Worm (Caenorhabditis elegans) whole organism, young adult: ENCODE results near the gene col-108.

Experiments used
- B0261.1 ChIP-seq: sonication (generic microtip); optimal IDR thresholded peaks from 2 replicates; lab custom pipeline; 2016; ENCODE audit warnings: mild to moderate bottlenecking, missing genetic modification characterization, moderate library complexity, missing compliant biosample characterization
- B0336.3 ChIP-seq: fragments of 200-800 bp; sonication (Bioruptor generic); IDR thresholded peaks from 2 replicates; pipeline ENCODE4 v1.3.6; 2022; ENCODE audit warnings: missing genetic modification characterization, missing compliant biosample characterization
- C17E4.6 ChIP-seq: fragments of 200-800 bp; sonication (Bioruptor generic); IDR thresholded peaks from 2 replicates; pipeline ENCODE4 v1.3.6; 2022; ENCODE audit warnings: missing genetic modification reagents, missing genetic modification characterization, missing compliant biosample characterization
- D2030.7 ChIP-seq: fragments of 200-800 bp; sonication (Bioruptor generic); IDR thresholded peaks from 2 replicates; pipeline ENCODE4 v1.3.6; 2022; ENCODE audit warnings: missing genetic modification reagents, missing genetic modification characterization, missing compliant biosample characterization
- F22D6.2 ChIP-seq: sonication (generic microtip); optimal IDR thresholded peaks from 2 replicates; lab custom pipeline; 2016; ENCODE audit warnings: mild to moderate bottlenecking, missing genetic modification characterization, missing compliant biosample characterization
- F39B2.1 ChIP-seq: fragments of 200-800 bp; sonication (Bioruptor generic); IDR thresholded peaks from 2 replicates; pipeline ENCODE4 v1.3.6; 2022; ENCODE audit warnings: missing genetic modification reagents, missing genetic modification characterization, missing compliant biosample characterization
- F57A8.1 ChIP-seq: fragments of 200-800 bp; sonication (Bioruptor generic); optimal IDR thresholded peaks from 2 replicates; lab custom pipeline; 2018; ENCODE audit warnings: mild to moderate bottlenecking, missing genetic modification characterization, moderate library complexity, missing compliant biosample characterization
- Y95B8A.8 ChIP-seq: fragments of 200-800 bp; sonication (Bioruptor generic); IDR thresholded peaks from 2 replicates; pipeline ENCODE4 v1.3.6; 2022; ENCODE audit warnings: missing genetic modification reagents, missing genetic modification characterization, missing compliant biosample characterization
- aptf-2 ChIP-seq: fragments of 200-800 bp; sonication (Bioruptor generic); conservative IDR thresholded peaks from 2 replicates; pipeline ENCODE4 v1.3.6; 2022; ENCODE audit warnings: missing genetic modification reagents, missing genetic modification characterization, missing compliant biosample characterization
- athp-1 ChIP-seq: sonication (generic microtip); optimal IDR thresholded peaks from 2 replicates; lab custom pipeline; 2017; ENCODE audit warnings: mild to moderate bottlenecking, missing genetic modification characterization, missing compliant biosample characterization
- attf-5 ChIP-seq: fragments of 200-800 bp; sonication (Bioruptor generic); optimal IDR thresholded peaks from 2 replicates; lab custom pipeline; 2018; ENCODE audit warnings: mild to moderate bottlenecking, missing genetic modification characterization, missing compliant biosample characterization
- bed-1 ChIP-seq: fragments of 200-800 bp; sonication (Bioruptor generic); IDR thresholded peaks from 2 replicates; pipeline ENCODE4 v1.3.6; 2022; ENCODE audit warnings: missing genetic modification reagents, missing genetic modification characterization, missing compliant biosample characterization
- ceh-27 ChIP-seq: fragments of 200-800 bp; sonication (Bioruptor generic); optimal IDR thresholded peaks from 2 replicates; lab custom pipeline; 2018; ENCODE audit warnings: mild to moderate bottlenecking, missing genetic modification characterization, moderate library complexity, missing compliant biosample characterization
- ceh-58 ChIP-seq: fragments of 200-800 bp; sonication (Bioruptor generic); IDR thresholded peaks from 2 replicates; pipeline ENCODE4 v1.3.6; 2022; ENCODE audit warnings: missing genetic modification characterization, missing compliant biosample characterization
- ceh-79 ChIP-seq: sonication (generic microtip); optimal IDR thresholded peaks from 2 replicates; lab custom pipeline; 2017; ENCODE audit warnings: mild to moderate bottlenecking, missing genetic modification characterization, missing compliant biosample characterization
- ceh-91 ChIP-seq: fragments of 200-800 bp; sonication (Bioruptor generic); IDR thresholded peaks from 2 replicates; pipeline ENCODE4 v1.3.6; 2022; ENCODE audit warnings: missing genetic modification reagents, missing genetic modification characterization, missing compliant biosample characterization
- dpff-1 ChIP-seq: sonication (generic microtip); optimal IDR thresholded peaks from 2 replicates; lab custom pipeline; 2017; ENCODE audit warnings: mild to moderate bottlenecking, missing genetic modification characterization, missing compliant biosample characterization
- dpl-1 ChIP-seq: fragments of 150-350 bp; optimal IDR thresholded peaks from 2 replicates; lab custom pipeline; 2014; ENCODE audit warnings: missing biosample characterization, missing genetic modification reagents, missing genetic modification characterization
- efl-1 ChIP-seq: fragments of 150-350 bp; optimal IDR thresholded peaks from 2 replicates; lab custom pipeline; 2014; ENCODE audit warnings: missing biosample characterization, missing genetic modification reagents, missing genetic modification characterization
- egl-44 ChIP-seq: fragments of 200-800 bp; sonication (Bioruptor generic); IDR thresholded peaks from 2 replicates; pipeline ENCODE4 v1.3.6; 2022; ENCODE audit warnings: missing genetic modification reagents, missing genetic modification characterization, missing compliant biosample characterization
- egrh-3 ChIP-seq: fragments of 200-800 bp; sonication (Bioruptor generic); IDR thresholded peaks from 2 replicates; pipeline ENCODE4 v1.3.6; 2022; ENCODE audit warnings: missing genetic modification reagents, missing genetic modification characterization, missing compliant biosample characterization
- ekl-4 ChIP-seq: fragments of 200-800 bp; sonication (Bioruptor generic); IDR thresholded peaks from 2 replicates; pipeline ENCODE4 v1.3.6; 2022; ENCODE audit warnings: missing genetic modification reagents, missing genetic modification characterization, missing compliant biosample characterization
- lin-26 ChIP-seq: fragments of 200-800 bp; sonication (Bioruptor generic); IDR thresholded peaks from 2 replicates; pipeline ENCODE4 v1.3.6; 2022; ENCODE audit warnings: missing genetic modification reagents, missing genetic modification characterization, missing compliant biosample characterization
- lsl-1 ChIP-seq: fragments of 200-800 bp; sonication (Bioruptor generic); optimal IDR thresholded peaks from 2 replicates; lab custom pipeline; 2018; ENCODE audit warnings: mild to moderate bottlenecking, missing genetic modification characterization, moderate library complexity, missing compliant biosample characterization
- lsy-27 ChIP-seq: sonication (generic microtip); optimal IDR thresholded peaks from 2 replicates; lab custom pipeline; 2017; ENCODE audit warnings: missing genetic modification characterization, mild to moderate bottlenecking, missing compliant biosample characterization, antibody characterized with exemption, missing genotype, borderline replicate concordance; ENCODE audit not compliant: insufficient read depth
- madf-10 ChIP-seq: sonication (generic microtip); optimal IDR thresholded peaks from 2 replicates; lab custom pipeline; 2016; ENCODE audit warnings: mild to moderate bottlenecking, missing genetic modification characterization, missing compliant biosample characterization
- madf-3 ChIP-seq: fragments of 200-800 bp; sonication (Bioruptor generic); IDR thresholded peaks from 2 replicates; pipeline ENCODE4 v1.3.6; 2022; ENCODE audit warnings: missing genetic modification reagents, missing genetic modification characterization, missing compliant biosample characterization
- madf-8 ChIP-seq: fragments of 200-800 bp; sonication (Bioruptor generic); conservative IDR thresholded peaks from 2 replicates; pipeline ENCODE4 v1.3.6; 2022; ENCODE audit warnings: missing genetic modification reagents, missing genetic modification characterization, missing compliant biosample characterization
- nhr-90 ChIP-seq: sonication (generic microtip); optimal IDR thresholded peaks from 2 replicates; lab custom pipeline; 2016; ENCODE audit warnings: missing genotype, mild to moderate bottlenecking, missing genetic modification characterization, missing compliant biosample characterization
- pbrm-1 ChIP-seq: fragments of 200-800 bp; sonication (Bioruptor generic); IDR thresholded peaks from 2 replicates; pipeline ENCODE4 v1.3.6; 2022; ENCODE audit warnings: missing genetic modification reagents, missing genetic modification characterization, missing compliant biosample characterization
- repo-1 ChIP-seq: sonication (generic microtip); optimal IDR thresholded peaks from 2 replicates; lab custom pipeline; 2017; ENCODE audit warnings: mild to moderate bottlenecking, missing genetic modification characterization, missing compliant biosample characterization
- snpc-1.3 ChIP-seq: sonication (generic microtip); optimal IDR thresholded peaks from 2 replicates; lab custom pipeline; 2017; ENCODE audit warnings: missing genetic modification characterization, mild to moderate bottlenecking, missing compliant biosample characterization, antibody characterized with exemption, moderate library complexity, missing genotype, missing genetic modification reagents; ENCODE audit not compliant: insufficient read depth
- snpc-3.4 ChIP-seq: sonication (generic microtip); optimal IDR thresholded peaks from 2 replicates; lab custom pipeline; 2017; ENCODE audit warnings: missing genetic modification characterization, mild to moderate bottlenecking, missing compliant biosample characterization, antibody characterized with exemption, moderate library complexity, missing genotype, missing genetic modification reagents
- snpc-4 ChIP-seq, 5 experiments: fragments of 150-350 bp in 1 of 5; sonication (generic microtip) in 4 of 5; optimal IDR thresholded peaks; 2 replicates each; lab custom pipeline; 2014 to 2018; ENCODE audit warnings: missing genetic modification characterization in 5 of 5, missing biosample characterization in 3 of 5, antibody characterized with exemption in 2 of 5, mild to moderate bottlenecking in 2 of 5, missing compliant biosample characterization in 2 of 5, missing genotype in 2 of 5, moderate library complexity in 2 of 5, missing genetic modification reagents in 1 of 5
- tlf-1 ChIP-seq: fragments of 200-800 bp; sonication (Bioruptor generic); optimal IDR thresholded peaks from 2 replicates; lab custom pipeline; 2018; ENCODE audit warnings: mild to moderate bottlenecking, missing genetic modification characterization, missing compliant biosample characterization
- xnd-1 ChIP-seq: sonication (generic microtip); optimal IDR thresholded peaks from 2 replicates; lab custom pipeline; 2016; ENCODE audit warnings: missing genotype, missing genetic modification reagents, missing genetic modification characterization, missing compliant biosample characterization
- ztf-18 ChIP-seq: sonication (generic microtip); optimal IDR thresholded peaks from 2 replicates; lab custom pipeline; 2016; ENCODE audit warnings: missing genotype, mild to moderate bottlenecking, missing genetic modification characterization, missing compliant biosample characterization
- ztf-22 ChIP-seq: fragments of 200-800 bp; sonication (Bioruptor generic); optimal IDR thresholded peaks from 2 replicates; lab custom pipeline; 2018; ENCODE audit warnings: mild to moderate bottlenecking, missing genetic modification characterization, moderate library complexity, missing compliant biosample characterization
- ztf-25 ChIP-seq: fragments of 200-800 bp; sonication (Bioruptor generic); IDR thresholded peaks from 2 replicates; pipeline ENCODE4 v1.3.6; 2022; ENCODE audit warnings: missing genetic modification reagents, missing genetic modification characterization, missing compliant biosample characterization
- ztf-6 ChIP-seq: fragments of 200-800 bp; sonication (Bioruptor generic); IDR thresholded peaks from 2 replicates; pipeline ENCODE4 v1.3.6; 2022; ENCODE audit warnings: missing genetic modification reagents, missing genetic modification characterization, missing compliant biosample characterization

Gene col-108

ce11 chrIV:1738324-1738730, 30.1 kb upstream of the col-108 start (continued):
- TF ChIP-seq ztf-22 (GFP tag; lab: Kevin White, UChicago) (no peak), ztf-6 (GFP tag; lab: Robert Waterston, UW) (peak; percentile 10; the same call in 1 of the 2 replicates), ztf-18 (no peak), bed-1 (GFP tag; lab: Robert Waterston, UW) (no peak), F22D6.2 (no peak), C17E4.6 (no peak), lsy-27 (tag; lab: Kevin White, UChicago) (no peak), snpc-4 (GFP tag; optimal IDR thresholded peaks at IDR 0.05; lab: Kevin White, UChicago) (no peak), snpc-4 (tag; optimal IDR thresholded peaks at IDR 0.05; lab: Kevin White, UChicago) (peak in 2 of 4 experiments; percentile 13 to 52), ekl-4 (GFP tag; lab: Robert Waterston, UW) (peak; percentile 72), pbrm-1 (GFP tag; lab: Robert Waterston, UW) (peak; percentile 43; the same call in 1 of the 2 replicates), efl-1 (peak; percentile 88), dpl-1 (GFP tag; lab: Kevin White, UChicago) (peak; percentile 69), snpc-3.4 (tag; lab: Kevin White, UChicago) (peak; percentile 25), dpff-1 (no peak), ceh-58 (no peak), ztf-25 (GFP tag; lab: Robert Waterston, UW) (no peak), egl-44 (no peak), lin-26 (0 out of 2 replicates have a peak, but pooled peaks have one; percentile 42), B0336.3 (GFP tag; lab: Robert Waterston, UW) (peak; percentile 73; the same call in 1 of the 2 replicates), Y95B8A.8 (GFP tag; lab: Robert Waterston, UW) (peak; percentile 72; the same call in 1 of the 2 replicates), egrh-3 (peak; percentile 86), aptf-2 (no peak), athp-1 (tag; lab: Kevin White, UChicago) (peak; percentile 63), D2030.7 (peak; percentile 81), xnd-1 (tag; lab: Kevin White, UChicago) (peak; percentile 94), attf-5 (peak; percentile 40), nhr-90 (no peak), repo-1 (tag; lab: Kevin White, UChicago) (peak; percentile 50), madf-10 (tag; lab: Kevin White, UChicago) (no peak), tlf-1 (GFP tag; lab: Kevin White, UChicago) (peak; percentile 77), madf-3 (GFP tag; lab: Robert Waterston, UW) (no peak), snpc-1.3 (tag; lab: Kevin White, UChicago) (peak; percentile 46), ceh-27 (GFP tag; lab: Kevin White, UChicago) (peak; percentile 6), lsl-1 (GFP tag; lab: Kevin White, UChicago) (peak; percentile 95), madf-8 (GFP tag; lab: Robert Waterston, UW) (peak; percentile 80)
- TF ChIP-seq, all 124 proteins: peak for 38

- no peak for TF ChIP-seq F39B2.1 (GFP tag; lab: Robert Waterston, UW)
- TF ChIP-seq F57A8.1 (GFP tag; lab: Kevin White, UChicago), result no peak
- no peak for TF ChIP-seq ceh-91
- no peak for TF ChIP-seq B0261.1 (tag; lab: Kevin White, UChicago)
- no peak for TF ChIP-seq nhr-90
- TF ChIP-seq lsl-1 (GFP tag; lab: Kevin White, UChicago), result no peak
- TF ChIP-seq ceh-79, result no peak
- TF ChIP-seq efl-1, result no peak
These were observed 29.5 kb upstream of the col-108 start for ce11 chrIV:1738892-1739291.
